Fruit fly (Drosophila melanogaster) whole organism, adult: ENCODE results near the gene CG12024.

ENCODE experiments used
- CG11617 ChIP-seq: fragments of 200-800 bp; sonication (Bioruptor generic); optimal IDR thresholded peaks from 2 replicates; lab custom pipeline; 2017; ENCODE audit warnings: mild to moderate bottlenecking, missing biosample characterization, missing genetic modification reagents, missing genetic modification characterization
- CG12768 ChIP-seq: fragments of 200-800 bp; sonication (Bioruptor generic); optimal IDR thresholded peaks from 2 replicates; lab custom pipeline; 2017; ENCODE audit warnings: missing biosample characterization, missing genetic modification characterization, mild to moderate bottlenecking, moderate library complexity, missing genetic modification reagents
- CG14711 ChIP-seq: fragments of 200-800 bp; sonication (Bioruptor generic); optimal IDR thresholded peaks from 2 replicates; lab custom pipeline; 2018; ENCODE audit warnings: missing biosample characterization, mild to moderate bottlenecking, missing genetic modification characterization, moderate library complexity
- CG1620 ChIP-seq: fragments of 200-800 bp; sonication (Bioruptor generic); optimal IDR thresholded peaks from 2 replicates; lab custom pipeline; 2016; ENCODE audit warnings: missing biosample characterization, missing genetic modification characterization
- CG33017 ChIP-seq: fragments of 200-800 bp; sonication (Bioruptor generic); optimal IDR thresholded peaks from 2 replicates; lab custom pipeline; 2018; ENCODE audit warnings: missing biosample characterization, mild to moderate bottlenecking, missing genetic modification characterization, moderate library complexity
- CG5204 ChIP-seq: fragments of 200-800 bp; sonication (Bioruptor generic); optimal IDR thresholded peaks from 2 replicates; lab custom pipeline; 2016; ENCODE audit warnings: missing biosample characterization, missing genetic modification characterization
- CG7045 ChIP-seq: fragments of 200-800 bp; sonication (Bioruptor generic); optimal IDR thresholded peaks from 2 replicates; lab custom pipeline; 2017; ENCODE audit warnings: missing biosample characterization, mild to moderate bottlenecking, missing genetic modification characterization
- CG7101 ChIP-seq: fragments of 200-800 bp; sonication (Bioruptor generic); optimal IDR thresholded peaks from 2 replicates; lab custom pipeline; 2018; ENCODE audit warnings: missing biosample characterization, mild to moderate bottlenecking, missing genetic modification characterization, moderate library complexity
- Clk ChIP-seq: fragments of 200-800 bp; sonication (Bioruptor generic); optimal IDR thresholded peaks from 2 replicates; lab custom pipeline; 2017; ENCODE audit warnings: missing biosample characterization, missing genetic modification characterization
- Crg-1 ChIP-seq: fragments of 200-800 bp; sonication (Bioruptor generic); optimal IDR thresholded peaks from 2 replicates; lab custom pipeline; 2016; ENCODE audit warnings: missing biosample characterization, missing genetic modification characterization
- Hr96 ChIP-seq: fragments of 200-800 bp; sonication (Bioruptor generic); optimal IDR thresholded peaks from 2 replicates; lab custom pipeline; 2016; ENCODE audit warnings: missing biosample characterization, missing genetic modification characterization
- Mnt ChIP-seq: fragments of 200-800 bp; sonication (Bioruptor generic); optimal IDR thresholded peaks from 2 replicates; lab custom pipeline; 2016; ENCODE audit warnings: missing biosample characterization, mild to moderate bottlenecking, missing genetic modification characterization
- bab1 ChIP-seq: fragments of 200-800 bp; sonication (Bioruptor generic); optimal IDR thresholded peaks from 3 replicates; lab custom pipeline; 2019; ENCODE audit warnings: missing biosample characterization, mild to moderate bottlenecking, missing genetic modification characterization, moderate library complexity
- cic ChIP-seq: fragments of 200-800 bp; sonication (Bioruptor generic); optimal IDR thresholded peaks from 2 replicates; lab custom pipeline; 2017; ENCODE audit warnings: missing biosample characterization, mild to moderate bottlenecking, missing genetic modification characterization, moderate library complexity
- cnc ChIP-seq, 2 experiments: fragments of >200 bp; optimal IDR thresholded peaks; 2 replicates each; lab custom pipeline; 2017
- kay ChIP-seq: fragments of 200-800 bp; sonication (Bioruptor generic); peaks from one replicate; lab custom pipeline; 2016; ENCODE audit warnings: missing biosample characterization, missing genetic modification characterization, borderline replicate concordance
- ovo ChIP-seq: fragments of 200-800 bp; sonication (Bioruptor generic); optimal IDR thresholded peaks from 2 replicates; lab custom pipeline; 2016; ENCODE audit warnings: missing biosample characterization, missing genetic modification characterization
- pad ChIP-seq: fragments of 200-800 bp; sonication (Bioruptor generic); optimal IDR thresholded peaks from 3 replicates; lab custom pipeline; 2017; ENCODE audit warnings: missing biosample characterization, missing genetic modification characterization, mild to moderate bottlenecking, moderate library complexity, missing genetic modification reagents
- tj ChIP-seq: fragments of 200-800 bp; sonication (Bioruptor generic); optimal IDR thresholded peaks from 3 replicates; lab custom pipeline; 2017; ENCODE audit warnings: missing biosample characterization, mild to moderate bottlenecking, missing genetic modification characterization, moderate library complexity
- toe ChIP-seq: fragments of 200-800 bp; sonication (Bioruptor generic); optimal IDR thresholded peaks from 2 replicates; lab custom pipeline; 2016; ENCODE audit warnings: missing biosample characterization, missing genetic modification characterization

The CG12024 gene

DNA sequence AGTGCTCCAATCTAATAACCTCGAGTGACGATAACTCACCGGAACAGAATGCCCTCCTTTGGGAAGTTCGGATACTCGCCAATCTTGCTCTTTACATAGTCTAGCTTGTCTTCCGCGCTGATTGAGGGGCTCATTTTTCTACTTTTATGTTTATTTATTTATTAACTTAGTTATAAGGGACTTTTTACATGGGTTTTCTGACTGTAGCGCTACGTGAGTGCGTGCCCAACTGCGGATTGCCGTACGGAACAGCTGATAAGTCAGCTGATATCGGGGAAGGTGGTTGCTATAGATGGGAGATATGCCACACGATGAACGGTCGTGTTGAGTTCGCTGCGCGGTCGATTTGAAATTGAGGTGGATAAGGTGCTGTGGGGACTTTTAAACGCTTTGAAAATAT, 27.7 kb downstream of the CG12024 start, which contains the start of gene Aprt:
TSS of gene Aprt (minus strand) at position 368 of the 400 bp plus-strand sequence.
- peak; percentile 7 for TF ChIP-seq tj (GFP tag; lab: Kevin White, UChicago)
- TF ChIP-seq Mnt = peak; percentile 7
- no peak for TF ChIP-seq CG14711 (tag; lab: Kevin White, UChicago)
- no peak for TF ChIP-seq cic (GFP tag; lab: Kevin White, UChicago)
- peak; percentile 87 for TF ChIP-seq bab1
- no peak for TF ChIP-seq toe (GFP tag; lab: Kevin White, UChicago)
- TF ChIP-seq kay (GFP tag; lab: Kevin White, UChicago) = peak; percentile 27

DNA sequence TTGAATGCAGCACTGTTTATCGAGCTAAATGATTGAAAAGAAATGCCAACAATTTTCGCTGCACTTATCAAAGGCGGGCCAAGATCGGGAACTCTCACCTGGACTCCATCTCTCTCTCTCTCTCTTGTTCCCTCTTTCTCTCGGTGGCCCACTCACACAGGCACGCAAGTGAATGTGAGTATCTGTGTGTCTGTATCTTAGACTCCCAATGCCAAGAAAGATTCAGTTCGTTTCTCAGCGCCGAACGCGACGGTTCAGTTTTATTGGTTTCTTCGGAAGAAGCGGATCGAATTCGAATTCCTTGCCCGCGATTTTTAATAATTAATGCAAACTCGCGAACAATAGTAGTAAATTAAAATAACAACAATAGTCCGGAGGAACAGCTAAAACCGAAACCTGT, 28.5 kb downstream of the CG12024 start, which contains the start of gene Tmhs:
TSS of gene Tmhs (plus strand) at position 222 of the 400 bp plus-strand sequence.
- TF ChIP-seq CG14711 (tag; lab: Kevin White, UChicago) (no peak), tj (GFP tag; lab: Kevin White, UChicago) (peak; percentile 57), ovo (GFP tag; lab: Kevin White, UChicago) (no peak)

DNA sequence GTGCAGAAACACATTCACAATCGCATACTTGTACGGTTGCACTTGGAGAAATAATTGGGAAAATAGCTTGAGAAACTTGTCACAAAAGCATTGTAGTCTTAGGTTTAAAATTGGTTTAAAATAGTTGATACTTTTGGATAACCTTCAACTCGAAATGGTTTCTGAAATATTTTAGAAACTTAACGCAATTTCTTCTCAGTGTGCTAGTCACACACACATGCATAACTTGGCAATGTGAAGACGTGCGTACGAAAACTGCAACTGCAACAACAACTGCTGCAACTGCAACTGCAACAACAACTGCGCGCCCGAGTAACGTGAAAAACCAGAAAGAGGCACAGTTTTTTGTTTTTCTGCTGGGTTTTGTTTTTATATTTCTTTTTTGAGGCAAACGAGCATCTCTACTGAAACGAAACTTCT, 29.2 kb downstream of the CG12024 start:
- TF ChIP-seq CG12768 (GFP tag; lab: Kevin White, UChicago) (no peak), bab1 (peak; percentile 72), Clk (no peak), Crg-1 (GFP tag; lab: Kevin White, UChicago) (no peak), pad (peak; percentile 8), CG14711 (tag; lab: Kevin White, UChicago) (peak; percentile 32), CG7101 (peak; percentile 24), Mnt (no peak), CG7045 (GFP tag; lab: Kevin White, UChicago) (no peak), CG33017 (tag; lab: Kevin White, UChicago) (no peak)

DNA sequence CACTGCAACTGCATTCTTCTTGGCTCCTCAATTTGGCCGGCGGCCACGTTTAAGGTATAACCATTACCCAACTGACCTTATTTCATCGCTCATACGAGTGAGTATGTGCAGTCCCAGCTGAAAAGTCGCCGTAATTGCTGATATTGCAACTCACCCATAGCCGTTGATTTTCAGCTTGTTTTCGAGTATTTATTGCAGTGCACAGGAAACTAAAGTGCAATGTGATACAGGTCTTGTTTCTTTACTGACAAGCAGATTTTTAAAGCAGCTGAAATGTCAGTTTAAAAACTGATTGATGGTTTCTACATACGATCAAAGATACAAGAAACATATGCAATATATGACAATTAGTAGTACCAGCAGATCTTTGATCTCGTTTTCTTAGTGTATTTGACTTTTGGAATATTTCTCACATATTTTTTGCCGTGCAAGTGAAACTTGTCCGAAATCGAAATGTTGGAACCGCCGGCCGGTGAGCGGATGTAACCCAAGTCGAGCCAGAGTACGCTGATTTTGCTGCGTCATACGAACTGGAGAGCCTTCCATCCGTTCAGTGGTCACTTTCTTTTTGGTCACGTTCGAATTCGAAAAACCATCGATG, 31.1 kb downstream of the CG12024 start:
- no peak for TF ChIP-seq Crg-1 (GFP tag; lab: Kevin White, UChicago)
- TF ChIP-seq Clk = no peak
- TF ChIP-seq tj (GFP tag; lab: Kevin White, UChicago) = peak; percentile 99

DNA sequence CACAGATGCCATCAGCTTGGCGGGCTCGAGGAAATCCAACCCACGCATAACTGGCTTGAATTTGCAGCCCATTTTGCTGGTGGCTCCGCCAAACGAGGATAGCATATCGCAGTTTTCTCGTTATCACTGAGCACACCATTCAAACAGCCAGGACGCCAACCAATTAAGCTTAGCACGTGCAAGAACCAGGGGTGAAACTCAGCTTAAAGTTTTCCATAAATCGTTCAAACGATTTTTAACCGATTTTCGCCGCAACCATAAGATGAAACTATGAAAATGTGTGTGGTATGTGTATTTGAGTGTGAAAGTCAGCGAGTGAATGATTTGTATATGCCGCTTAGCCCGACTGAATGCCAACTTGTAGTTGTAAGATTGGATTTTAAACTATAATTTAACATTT, 34.0 kb downstream of the CG12024 start:
- TF ChIP-seq CG33017 (tag; lab: Kevin White, UChicago) (no peak), CG7101 (no peak), Clk (no peak), ovo (GFP tag; lab: Kevin White, UChicago) (no peak), CG5204 (GFP tag; lab: Kevin White, UChicago) (no peak), Hr96 (GFP tag; lab: Kevin White, UChicago) (no peak), tj (GFP tag; lab: Kevin White, UChicago) (no peak), cnc (optimal IDR thresholded peaks at IDR 0.05; lab: Kevin White, UChicago) (no peak)

DNA sequence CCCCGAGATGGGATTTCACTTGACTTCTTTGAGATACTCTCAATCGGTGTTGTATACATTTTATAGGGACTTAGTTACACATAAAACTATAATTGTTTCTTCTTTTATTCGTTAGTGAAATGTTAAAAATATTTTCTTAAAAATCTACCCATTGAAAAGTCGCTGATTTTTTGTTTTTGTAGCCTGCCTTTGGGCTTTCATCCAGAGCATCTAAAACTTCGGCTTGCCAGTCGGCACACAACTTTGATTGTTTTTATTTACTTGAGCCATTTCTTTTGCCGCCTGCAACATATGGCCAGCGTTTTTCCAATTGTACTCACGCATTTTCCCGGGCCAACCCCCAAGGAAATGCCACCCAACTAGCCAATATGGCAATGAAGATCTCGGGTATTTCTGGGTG, 34.9 kb downstream of the CG12024 start:
- no peak for TF ChIP-seq CG5204 (GFP tag; lab: Kevin White, UChicago)
- no peak for TF ChIP-seq CG12768 (GFP tag; lab: Kevin White, UChicago)

DNA sequence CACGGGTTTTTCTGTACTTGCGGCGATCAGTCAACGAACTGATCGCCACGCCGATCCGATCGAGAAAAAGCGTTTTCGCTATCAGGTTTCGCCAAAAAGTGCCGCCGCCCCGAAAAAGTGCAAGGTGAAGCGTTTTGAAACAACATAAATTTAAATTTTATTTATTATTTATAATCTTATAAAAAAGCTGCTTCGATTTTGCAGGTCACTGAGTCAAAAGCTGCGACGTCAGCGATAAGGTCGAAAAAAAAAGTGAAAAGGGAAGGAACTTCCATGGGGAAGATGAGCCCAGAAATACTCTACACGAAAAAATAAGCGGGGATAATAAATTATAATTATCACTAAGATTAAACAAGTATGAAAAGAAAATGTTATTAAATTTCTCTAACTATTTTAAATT, 40.7 kb downstream of the CG12024 start:
- TF ChIP-seq CG7045 (GFP tag; lab: Kevin White, UChicago) (no peak), pad (no peak), CG5204 (GFP tag; lab: Kevin White, UChicago) (no peak), bab1 (no peak), tj (GFP tag; lab: Kevin White, UChicago) (peak; percentile 86), cic (GFP tag; lab: Kevin White, UChicago) (no peak), CG12768 (GFP tag; lab: Kevin White, UChicago) (no peak)

DNA sequence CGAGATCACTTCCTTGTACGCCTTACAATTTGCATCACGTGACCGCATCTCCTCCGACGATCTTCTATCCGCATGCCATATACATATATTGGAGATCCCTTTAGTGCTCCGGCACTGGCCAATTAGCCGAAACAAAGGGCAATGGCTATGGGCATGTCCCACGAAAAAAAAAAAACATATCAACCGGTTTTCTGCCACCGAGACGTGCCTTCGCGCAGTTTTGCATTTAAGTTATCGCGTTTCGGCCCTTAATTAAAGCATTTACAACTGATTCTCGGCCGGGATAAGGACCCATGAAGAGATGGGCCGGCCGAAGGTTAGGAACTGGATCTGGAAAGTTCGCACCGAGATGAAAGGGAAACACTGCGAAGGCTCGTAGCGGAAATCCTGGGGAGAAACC, 42.7 kb downstream of the CG12024 start:
- TF ChIP-seq Mnt = no peak
- no peak for TF ChIP-seq bab1
- TF ChIP-seq kay (GFP tag; lab: Kevin White, UChicago) = no peak
- TF ChIP-seq Clk = no peak
- no peak for TF ChIP-seq ovo (GFP tag; lab: Kevin White, UChicago)
- no peak for TF ChIP-seq CG1620 (GFP tag; lab: Kevin White, UChicago)
- TF ChIP-seq CG11617 = no peak
- no peak for TF ChIP-seq CG14711 (tag; lab: Kevin White, UChicago)
- no peak for TF ChIP-seq CG12768 (GFP tag; lab: Kevin White, UChicago)
- no peak for TF ChIP-seq CG7101
- TF ChIP-seq toe (GFP tag; lab: Kevin White, UChicago) = no peak
- no peak for TF ChIP-seq tj (GFP tag; lab: Kevin White, UChicago)
- no peak for TF ChIP-seq cic (GFP tag; lab: Kevin White, UChicago)
- TF ChIP-seq CG5204 (GFP tag; lab: Kevin White, UChicago) = no peak
- TF ChIP-seq CG33017 (tag; lab: Kevin White, UChicago) = no peak
